Worm (Caenorhabditis elegans): ENCODE measurements around the gene srx-21.
"Not testable (repeated sequence)": the region's sequence is repeated elsewhere in the genome, so short reads cannot be mapped to it uniquely, and the experiment has no call there.

srx-21 gene

DNA sequence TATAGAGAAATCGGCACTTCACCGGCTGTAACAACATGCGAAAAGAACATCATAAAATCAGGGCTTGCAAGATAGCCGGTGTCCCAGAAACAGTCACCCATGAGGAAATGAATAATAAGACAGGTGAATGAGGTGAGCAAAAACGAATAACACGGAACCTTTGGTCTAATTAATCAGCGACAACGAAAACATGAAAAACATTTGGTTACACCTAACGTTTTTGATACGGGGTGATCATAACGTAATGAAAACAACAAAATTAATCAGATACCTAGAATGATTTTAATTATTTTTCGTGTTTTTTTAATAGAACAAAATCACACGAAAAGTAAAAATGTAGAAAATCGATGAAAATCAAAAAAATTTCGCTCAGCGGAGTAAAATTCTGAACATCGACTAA is 21.0 kb upstream of the srx-21 start, which contains the start of gene srh-245:
Gene srh-245 (minus strand): TSS at position 101 of the 400 bp plus-strand sequence.
- TF ChIP-seq zip-5 (tag; optimal IDR thresholded peaks at IDR 0.05) (no peak), pha-2 (tag; optimal IDR thresholded peaks at IDR 0.05) (no peak), ceh-30 (tag; optimal IDR thresholded peaks at IDR 0.05) (no peak), K09A11.1 (tag; optimal IDR thresholded peaks at IDR 0.05; ENCODE audit: insufficient read depth) (no peak), ttx-3 (tag; optimal IDR thresholded peaks at IDR 0.05) (no peak), ceh-22 (tag; optimal IDR thresholded peaks at IDR 0.05) (no peak), unc-3 (GFP tag; conservative IDR thresholded peaks at IDR 0.05) (no peak), unc-3 (tag; optimal IDR thresholded peaks at IDR 0.05) (no peak), unc-86 (tag; optimal IDR thresholded peaks at IDR 0.05) (no peak), pax-1 (tag; optimal IDR thresholded peaks at IDR 0.05) (no peak), nhr-11 (tag; optimal IDR thresholded peaks at IDR 0.05) (no peak), Y22D7AL.16 (tag; optimal IDR thresholded peaks at IDR 0.05) (no peak), lim-6 (tag; optimal IDR thresholded peaks at IDR 0.05) (no peak), hlh-30 (tag; optimal IDR thresholded peaks at IDR 0.05; ENCODE audit: insufficient read depth) (no peak), C08G9.2 (tag; optimal IDR thresholded peaks at IDR 0.05) (no peak), hlh-13 (GFP tag; optimal IDR thresholded peaks at IDR 0.05) (no peak), ceh-14 (tag; optimal IDR thresholded peaks at IDR 0.05) (no peak), tbx-7 (tag; optimal IDR thresholded peaks at IDR 0.05) (no peak), nhr-232 (tag; optimal IDR thresholded peaks at IDR 0.05) (no peak), ahr-1 (tag; optimal IDR thresholded peaks at IDR 0.05) (no peak)

DNA sequence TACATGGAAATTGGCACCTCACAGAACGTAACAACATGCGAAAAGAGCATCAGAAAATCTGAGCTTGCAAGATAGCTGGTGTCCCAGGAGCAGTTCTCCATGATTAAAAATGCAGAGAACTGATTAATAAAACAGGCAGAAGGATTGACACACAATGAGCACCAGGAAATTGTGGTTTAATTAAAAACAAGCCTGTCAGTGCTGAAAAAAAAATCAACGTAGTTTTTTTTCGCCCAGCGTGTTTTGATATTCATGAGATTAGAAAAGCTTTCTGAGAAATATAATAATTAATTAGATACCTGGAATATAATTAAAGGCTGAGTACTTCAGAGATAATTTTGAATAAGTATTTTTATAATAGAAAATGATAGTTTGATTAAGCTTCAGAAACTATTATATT is 19.2 kb upstream of the srx-21 start, which contains the start of gene srh-246:
Gene srh-246 (minus strand): TSS at position 101 of the 400 bp plus-strand sequence.
- TF ChIP-seq ceh-9 (tag; optimal IDR thresholded peaks at IDR 0.05) (no peak), mec-3 (tag; optimal IDR thresholded peaks at IDR 0.05; ENCODE audit: borderline replicate concordance) (no peak), elt-4 (tag; optimal IDR thresholded peaks at IDR 0.05) (no peak), ceh-22 (tag; optimal IDR thresholded peaks at IDR 0.05) (no peak), pat-9 (tag; optimal IDR thresholded peaks at IDR 0.05) (no peak), C38D4.7 (GFP tag; optimal IDR thresholded peaks at IDR 0.05) (no peak), dmd-4 (tag; optimal IDR thresholded peaks at IDR 0.05; ENCODE audit: borderline replicate concordance) (no peak)

DNA sequence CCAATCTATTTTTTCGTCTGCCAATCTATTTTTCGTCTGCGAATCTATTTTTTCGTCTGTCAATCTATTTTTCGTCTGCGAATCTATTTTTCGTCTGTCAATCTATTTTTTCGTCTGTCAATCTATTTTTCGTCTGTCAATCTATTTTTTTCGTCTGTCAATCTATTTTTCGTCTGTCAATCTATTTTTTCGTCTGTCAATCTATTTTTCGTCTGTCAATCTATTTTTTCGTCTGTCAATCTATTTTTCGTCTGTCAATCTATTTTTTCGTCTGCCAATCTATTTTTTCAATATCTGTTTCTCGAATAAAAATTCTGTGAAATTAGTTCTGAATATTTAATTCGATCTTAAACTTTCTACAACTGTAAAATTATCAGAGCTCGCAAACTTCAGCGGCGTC is 18.7 kb upstream of the srx-21 start:
- TF ChIP-seq unc-3 (GFP tag; conservative IDR thresholded peaks at IDR 0.05): 0 out of 2 replicates have a peak, but pooled peaks have one; percentile 49
- not testable (repeated sequence) for TF ChIP-seq unc-3 (tag; optimal IDR thresholded peaks at IDR 0.05)

DNA sequence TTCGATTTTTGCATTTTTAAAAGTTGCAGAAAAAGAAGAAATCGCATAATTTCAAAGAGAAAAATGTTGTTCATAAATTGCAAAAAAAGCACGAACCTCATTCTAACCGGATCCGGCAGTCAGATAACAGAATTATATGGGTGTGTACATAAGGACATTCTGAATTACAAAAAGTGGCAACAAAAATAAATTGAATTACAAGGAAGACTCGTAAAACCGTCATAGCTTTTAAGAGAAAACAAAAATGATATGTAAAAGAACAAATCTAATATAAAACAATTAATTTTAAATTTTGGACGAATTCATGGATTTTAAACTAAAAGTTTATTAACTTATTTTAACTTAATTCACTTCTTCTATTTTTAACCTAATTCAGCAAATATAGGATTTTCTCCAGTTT is 16.6 kb upstream of the srx-21 start, which contains the start of gene F31F4.17:
Gene F31F4.17 (minus strand): TSS at position 101 of the 400 bp plus-strand sequence.
- TF ChIP-seq zip-5 (tag; optimal IDR thresholded peaks at IDR 0.05): no peak
- TF ChIP-seq syd-9 (tag; optimal IDR thresholded peaks at IDR 0.05): no peak
- TF ChIP-seq ceh-34 (tag; optimal IDR thresholded peaks at IDR 0.05): no peak
- no peak for TF ChIP-seq ceh-22 (tag; optimal IDR thresholded peaks at IDR 0.05)

DNA sequence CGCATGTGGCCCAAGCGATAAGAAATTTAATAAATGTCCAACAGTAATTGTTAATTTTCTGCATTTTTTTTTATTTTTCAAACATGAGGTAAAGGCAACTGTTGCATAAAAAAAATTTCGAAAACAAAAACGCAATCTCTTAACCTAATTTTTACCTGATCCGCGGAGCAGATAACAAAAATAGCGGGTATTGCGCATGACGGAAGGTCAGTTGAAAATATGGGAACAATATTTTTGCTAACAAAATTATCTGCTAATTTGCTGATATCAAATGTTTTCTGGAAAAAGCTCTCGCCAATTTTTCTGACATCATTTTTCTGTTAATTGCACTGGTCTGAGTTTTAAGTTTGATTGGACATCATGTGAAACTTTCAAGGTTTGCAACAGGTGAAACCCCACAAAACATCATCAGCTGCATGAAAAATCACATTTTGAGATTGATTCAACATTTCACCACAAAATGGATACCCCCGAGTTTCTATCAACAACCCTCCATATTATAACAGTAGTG is 12.4 kb upstream of the srx-21 start, which contains the start of the genes F31F4.11 and srh-266:
Gene F31F4.11 (minus strand): TSS at position 101 of the 511 bp plus-strand sequence.
Gene srh-266 (plus strand): TSS at position 461 of the 511 bp plus-strand sequence.
- TF ChIP-seq unc-86 (tag; optimal IDR thresholded peaks at IDR 0.05) (no peak), C08G9.2 (tag; optimal IDR thresholded peaks at IDR 0.05) (no peak), pat-9 (tag; optimal IDR thresholded peaks at IDR 0.05) (no peak), rnt-1 (tag; optimal IDR thresholded peaks at IDR 0.05) (no peak), fkh-10 (GFP tag; optimal IDR thresholded peaks at IDR 0.05) (no peak), lim-6 (tag; optimal IDR thresholded peaks at IDR 0.05) (no peak), ceh-30 (tag; optimal IDR thresholded peaks at IDR 0.05) (no peak), fkh-6 (tag; optimal IDR thresholded peaks at IDR 0.05) (no peak), pros-1 (tag; optimal IDR thresholded peaks at IDR 0.05) (no peak), ceh-2 (tag; optimal IDR thresholded peaks at IDR 0.05) (no peak), C38D4.7 (GFP tag; optimal IDR thresholded peaks at IDR 0.05) (no peak), unc-3 (GFP tag; conservative IDR thresholded peaks at IDR 0.05) (no peak), unc-3 (tag; optimal IDR thresholded peaks at IDR 0.05) (no peak), pag-3 (tag; optimal IDR thresholded peaks at IDR 0.05; ENCODE audit: borderline replicate concordance) (no peak), ceh-14 (tag; optimal IDR thresholded peaks at IDR 0.05) (no peak), ceh-48 (tag; optimal IDR thresholded peaks at IDR 0.05) (no peak), ttx-3 (tag; optimal IDR thresholded peaks at IDR 0.05) (no peak), sdc-2 (tag; optimal IDR thresholded peaks at IDR 0.05) (no peak), tbx-2 (tag; optimal IDR thresholded peaks at IDR 0.05) (no peak), hlh-6 (tag; optimal IDR thresholded peaks at IDR 0.05) (no peak)
